Fruit fly (Drosophila melanogaster) whole organism, embryonic: ENCODE results near the gene CG12194.

Source experiments
- Ada2b ChIP-seq: fragments of 200-800 bp; sonication (Bioruptor generic); IDR thresholded peaks from 2 replicates; pipeline ENCODE4 v1.3.6; 2022; ENCODE audit warnings: missing biosample characterization, missing genetic modification characterization
- Asciz ChIP-seq: fragments of 200-800 bp; sonication (Bioruptor generic); optimal IDR thresholded peaks from 2 replicates; lab custom pipeline; 2017; ENCODE audit warnings: missing biosample characterization, mild to moderate bottlenecking, missing genetic modification characterization, missing genetic modification reagents
- CG11695 ChIP-seq: fragments of 200-800 bp; sonication (Bioruptor generic); IDR thresholded peaks from 3 replicates; pipeline ENCODE4 v1.3.6; 2022; ENCODE audit warnings: missing biosample characterization, missing genetic modification characterization
- CG1233 ChIP-seq: fragments of 200-800 bp; sonication (Bioruptor generic); optimal IDR thresholded peaks from 4 replicates; lab custom pipeline; 2018; ENCODE audit warnings: missing biosample characterization, mild to moderate bottlenecking, missing genetic modification characterization
- CG14050 ChIP-seq: fragments of 200-800 bp; sonication (Bioruptor generic); IDR thresholded peaks from 3 replicates; pipeline ENCODE4 v1.3.6; 2022; ENCODE audit warnings: missing biosample characterization, missing genetic modification characterization
- CG14965 ChIP-seq: fragments of 200-800 bp; sonication (Bioruptor generic); optimal IDR thresholded peaks from 2 replicates; lab custom pipeline; 2016; ENCODE audit warnings: missing biosample characterization, missing genetic modification characterization, borderline replicate concordance
- CG15011 ChIP-seq: fragments of 200-800 bp; sonication (Bioruptor generic); optimal IDR thresholded peaks from 3 replicates; lab custom pipeline; 2018; ENCODE audit warnings: missing biosample characterization, mild to moderate bottlenecking, missing genetic modification characterization
- CG15514 ChIP-seq: fragments of 200-800 bp; sonication (Bioruptor generic); optimal IDR thresholded peaks from 3 replicates; lab custom pipeline; 2017; ENCODE audit warnings: missing biosample characterization, missing genetic modification characterization, mild to moderate bottlenecking, moderate library complexity, missing genetic modification reagents
- CG17186 ChIP-seq: fragments of 200-800 bp; sonication (Bioruptor generic); optimal IDR thresholded peaks from 3 replicates; lab custom pipeline; 2017; ENCODE audit warnings: missing biosample characterization, missing genetic modification reagents, missing genetic modification characterization
- CG17829 ChIP-seq: fragments of 200-800 bp; optimal IDR thresholded peaks from 2 replicates; lab custom pipeline; 2019; ENCODE audit warnings: missing biosample characterization, mild to moderate bottlenecking, missing genetic modification characterization, moderate library complexity
- CG18262 ChIP-seq: fragments of 200-800 bp; optimal IDR thresholded peaks from 3 replicates; lab custom pipeline; 2019; ENCODE audit warnings: missing biosample characterization, mild to moderate bottlenecking, missing genetic modification characterization, moderate library complexity
- CG18764 ChIP-seq: fragments of 200-800 bp; sonication (Bioruptor generic); optimal IDR thresholded peaks from 3 replicates; lab custom pipeline; 2016; ENCODE audit warnings: missing biosample characterization, missing genetic modification characterization
- CG2116 ChIP-seq: fragments of 200-800 bp; sonication (Bioruptor generic); optimal IDR thresholded peaks from 3 replicates; lab custom pipeline; 2018; ENCODE audit warnings: missing biosample characterization, mild to moderate bottlenecking, missing genetic modification characterization
- CG2120 ChIP-seq: fragments of 200-800 bp; sonication (Bioruptor generic); optimal IDR thresholded peaks from 3 replicates; lab custom pipeline; 2016; ENCODE audit warnings: missing biosample characterization, missing genetic modification characterization
- CG3065 ChIP-seq: fragments of 200-800 bp; sonication (Bioruptor generic); optimal IDR thresholded peaks from 2 replicates; lab custom pipeline; 2016; ENCODE audit warnings: missing biosample characterization, missing genetic modification characterization
- CG3163 ChIP-seq: fragments of 200-800 bp; sonication (Bioruptor generic); optimal IDR thresholded peaks from 3 replicates; lab custom pipeline; 2016; ENCODE audit warnings: missing biosample characterization, missing genetic modification characterization
- CG32532 ChIP-seq: fragments of 200-800 bp; sonication (Bioruptor generic); IDR thresholded peaks from 2 replicates; pipeline ENCODE4 v1.3.6; 2022; ENCODE audit warnings: missing biosample characterization, missing genetic modification characterization
- CG32767 ChIP-seq: fragments of 200-800 bp; sonication (Bioruptor generic); IDR thresholded peaks from 2 replicates; pipeline ENCODE4 v1.3.6; 2022; ENCODE audit warnings: missing biosample characterization, missing genetic modification characterization
- CG4854 ChIP-seq: fragments of 200-800 bp; sonication (Bioruptor generic); optimal IDR thresholded peaks from 2 replicates; lab custom pipeline; 2016; ENCODE audit warnings: missing biosample characterization, missing genetic modification characterization, inconsistent platforms
- CG5180 ChIP-seq: fragments of 200-800 bp; sonication (Bioruptor generic); optimal IDR thresholded peaks from 3 replicates; lab custom pipeline; 2017; ENCODE audit warnings: missing biosample characterization, missing genetic modification characterization, mild to moderate bottlenecking, moderate library complexity, missing genetic modification reagents
- CG7372 ChIP-seq: fragments of 200-800 bp; sonication (Bioruptor generic); IDR thresholded peaks from 2 replicates; pipeline ENCODE4 v1.3.6; 2022; ENCODE audit warnings: missing biosample characterization, missing genetic modification characterization
- CG7745 ChIP-seq: fragments of 200-800 bp; sonication (Bioruptor generic); optimal IDR thresholded peaks from 2 replicates; lab custom pipeline; 2018; ENCODE audit warnings: missing biosample characterization, mild to moderate bottlenecking, missing genetic modification characterization, moderate library complexity
- CG7786 ChIP-seq: fragments of 200-800 bp; sonication (Bioruptor generic); optimal IDR thresholded peaks from 2 replicates; lab custom pipeline; 2016; ENCODE audit warnings: missing biosample characterization, missing genetic modification characterization
- CG8944 ChIP-seq: fragments of 200-800 bp; sonication (Bioruptor generic); optimal IDR thresholded peaks from 3 replicates; lab custom pipeline; 2016; ENCODE audit warnings: missing biosample characterization, missing genetic modification characterization
- CG9609 ChIP-seq: fragments of 200-800 bp; sonication (Bioruptor generic); optimal IDR thresholded peaks from 3 replicates; lab custom pipeline; 2016; ENCODE audit warnings: missing biosample characterization, missing genetic modification characterization
- CG9876 ChIP-seq: fragments of 200-800 bp; sonication (Bioruptor generic); optimal IDR thresholded peaks from 2 replicates; lab custom pipeline; 2016; ENCODE audit warnings: missing biosample characterization, missing genetic modification characterization
- CG9932 ChIP-seq: fragments of 200-800 bp; sonication (Bioruptor generic); IDR thresholded peaks from 2 replicates; pipeline ENCODE4 v1.3.6; 2022; ENCODE audit warnings: missing biosample characterization, missing genetic modification characterization
- Dbx ChIP-seq: fragments of 200-800 bp; sonication (Bioruptor generic); IDR thresholded peaks from 3 replicates; pipeline ENCODE4 v1.3.6; 2022; ENCODE audit warnings: missing biosample characterization, missing genetic modification characterization
- ERR ChIP-seq: fragments of 200-800 bp; sonication (Bioruptor generic); optimal IDR thresholded peaks from 2 replicates; lab custom pipeline; 2016; ENCODE audit warnings: missing biosample characterization, missing genetic modification characterization
- HLH3B ChIP-seq: fragments of 200-800 bp; sonication (Bioruptor generic); IDR thresholded peaks from 2 replicates; pipeline ENCODE4 v1.3.6; 2022; ENCODE audit warnings: missing biosample characterization, missing genetic modification characterization
- HmgZ ChIP-seq: fragments of 200-800 bp; sonication (Bioruptor generic); optimal IDR thresholded peaks from 2 replicates; lab custom pipeline; 2018; ENCODE audit warnings: missing biosample characterization, mild to moderate bottlenecking, missing genetic modification characterization
- Taf1 ChIP-seq: fragments of 200-800 bp; sonication (Bioruptor generic); IDR thresholded peaks from 2 replicates; pipeline ENCODE4 v1.3.6; 2022; ENCODE audit warnings: missing biosample characterization, missing genetic modification characterization
- ato ChIP-seq: fragments of 200-800 bp; sonication (Bioruptor generic); IDR thresholded peaks from 2 replicates; pipeline ENCODE4 v1.3.6; 2022; ENCODE audit warnings: missing biosample characterization, missing genetic modification characterization; ENCODE audit not compliant: partially characterized antibody
- bcd ChIP-seq: fragments of 200-800 bp; sonication (Bioruptor generic); optimal IDR thresholded peaks from 2 replicates; lab custom pipeline; 2017; ENCODE audit warnings: missing biosample characterization, mild to moderate bottlenecking, missing genetic modification characterization
- crc ChIP-seq: fragments of 200-800 bp; sonication (Bioruptor generic); optimal IDR thresholded peaks from 2 replicates; lab custom pipeline; 2016; ENCODE audit warnings: missing biosample characterization, missing genetic modification characterization
- ems ChIP-seq: fragments of 200-800 bp; sonication (Bioruptor generic); optimal IDR thresholded peaks from 3 replicates; lab custom pipeline; 2016; ENCODE audit warnings: missing biosample characterization, missing genetic modification characterization
- esg ChIP-seq: fragments of 200-800 bp; sonication (Bioruptor generic); conservative IDR thresholded peaks from 2 replicates; pipeline ENCODE4 v1.3.6; 2022; ENCODE audit warnings: missing biosample characterization, missing genetic modification characterization
- hb ChIP-seq: fragments of 200-800 bp; sonication (Bioruptor generic); IDR thresholded peaks from 3 replicates; pipeline ENCODE4 v1.3.6; 2022; ENCODE audit warnings: missing biosample characterization, missing genetic modification characterization; ENCODE audit not compliant: partially characterized antibody
- ind ChIP-seq: fragments of 200-800 bp; sonication (Bioruptor generic); optimal IDR thresholded peaks from 3 replicates; lab custom pipeline; 2016; ENCODE audit warnings: missing biosample characterization, missing genetic modification characterization
- klu ChIP-seq: fragments of 200-800 bp; sonication (Bioruptor generic); IDR thresholded peaks from 2 replicates; pipeline ENCODE4 v1.3.6; 2022; ENCODE audit warnings: missing biosample characterization, missing genetic modification characterization
- kni ChIP-seq: fragments of 200-800 bp; sonication (Bioruptor generic); optimal IDR thresholded peaks from 3 replicates; lab custom pipeline; 2017; ENCODE audit warnings: mild to moderate bottlenecking, missing biosample characterization, missing genetic modification reagents, missing genetic modification characterization
- lab ChIP-seq: fragments of 200-800 bp; sonication (Bioruptor generic); optimal IDR thresholded peaks from 3 replicates; lab custom pipeline; 2017; ENCODE audit warnings: missing biosample characterization, missing genetic modification characterization, mild to moderate bottlenecking, moderate library complexity, missing genetic modification reagents
- lilli ChIP-seq: fragments of 200-800 bp; sonication (Bioruptor generic); optimal IDR thresholded peaks from 3 replicates; lab custom pipeline; 2016; ENCODE audit warnings: missing biosample characterization, missing genetic modification characterization
- sc ChIP-seq, 3 experiments: fragments of >200 bp in 2 of 3; fragments of 200-800 bp in 1 of 3; sonication (Bioruptor generic) in 1 of 3; optimal IDR thresholded peaks; 2 replicates in 2 of 3; 3 replicates in 1 of 3; lab custom pipeline; 2017; ENCODE audit warnings: mild to moderate bottlenecking in 1 of 3, missing biosample characterization in 1 of 3, missing genetic modification characterization in 1 of 3, missing genetic modification reagents in 1 of 3
- sd ChIP-seq: fragments of 200-800 bp; sonication (Bioruptor generic); optimal IDR thresholded peaks from 3 replicates; lab custom pipeline; 2018; ENCODE audit warnings: missing biosample characterization, mild to moderate bottlenecking, missing genetic modification characterization, moderate library complexity
- sna ChIP-seq: fragments of 200-800 bp; sonication (Bioruptor generic); IDR thresholded peaks from 2 replicates; pipeline ENCODE4 v1.3.6; 2022; ENCODE audit warnings: missing biosample characterization, missing genetic modification characterization; ENCODE audit not compliant: partially characterized antibody
- stc ChIP-seq: fragments of 200-800 bp; sonication (Bioruptor generic); IDR thresholded peaks from 2 replicates; pipeline ENCODE4 v1.3.6; 2022; ENCODE audit warnings: missing biosample characterization, missing genetic modification characterization
- tio ChIP-seq: fragments of 200-800 bp; sonication (Bioruptor generic); optimal IDR thresholded peaks from 2 replicates; lab custom pipeline; 2017; ENCODE audit warnings: missing biosample characterization, missing genetic modification characterization, inconsistent platforms
- unc-4 ChIP-seq: fragments of 200-800 bp; sonication (Bioruptor generic); IDR thresholded peaks from 2 replicates; pipeline ENCODE4 v1.3.6; 2022; ENCODE audit warnings: missing biosample characterization, missing genetic modification characterization; ENCODE audit not compliant: partially characterized antibody
- usp ChIP-seq: fragments of >200 bp; optimal IDR thresholded peaks from 2 replicates; lab custom pipeline; 2017; ENCODE audit warnings: missing biosample characterization, missing genetic modification characterization
- vnd ChIP-seq: fragments of 200-800 bp; sonication (Bioruptor generic); IDR thresholded peaks from 3 replicates; pipeline ENCODE4 v1.3.6; 2022; ENCODE audit warnings: missing biosample characterization, missing genetic modification characterization; ENCODE audit not compliant: partially characterized antibody

CG12194 gene

dm6 chr2L:4883023-4883392 is 44.9 kb downstream of the CG12194 start, which contains the start of the genes Cf2 and CG3008 (continued):
- no peak for TF ChIP-seq Taf1 (GFP tag; lab: Robert Waterston, UW)
- no peak for TF ChIP-seq CG15011 (GFP tag; lab: Kevin White, UChicago)
- peak; percentile 87 for TF ChIP-seq CG2116 (GFP tag; lab: Kevin White, UChicago)
- no peak for TF ChIP-seq Ada2b (GFP tag; lab: Robert Waterston, UW)
- TF ChIP-seq CG9609 (GFP tag; lab: Kevin White, UChicago): no peak
- no peak for TF ChIP-seq CG17186 (GFP tag; lab: Kevin White, UChicago)
- no peak for TF ChIP-seq CG9932 (GFP tag; lab: Robert Waterston, UW)
- TF ChIP-seq Dbx (GFP tag; lab: Robert Waterston, UW): no peak
- TF ChIP-seq ato: peak; percentile 60
- TF ChIP-seq bcd (GFP tag; lab: Kevin White, UChicago): no peak
- no peak for TF ChIP-seq CG7786
- peak; percentile 12 for TF ChIP-seq ems (GFP tag; lab: Kevin White, UChicago)
- TF ChIP-seq CG7745: no peak
- TF ChIP-seq crc (GFP tag; lab: Kevin White, UChicago): no peak
- TF ChIP-seq CG32767 (GFP tag; lab: Robert Waterston, UW): no peak
- TF ChIP-seq CG7372 (GFP tag; lab: Robert Waterston, UW): no peak
- TF ChIP-seq vnd: peak; percentile 82
- TF ChIP-seq ind (GFP tag; lab: Kevin White, UChicago): no peak
- TF ChIP-seq lab (GFP tag; lab: Kevin White, UChicago): no peak
- TF ChIP-seq sd (tag; lab: Kevin White, UChicago): no peak
- TF ChIP-seq CG14965 (GFP tag; lab: Kevin White, UChicago): no peak
- no peak for TF ChIP-seq CG14050 (GFP tag; lab: Robert Waterston, UW)
- no peak for TF ChIP-seq klu
- TF ChIP-seq tio (GFP tag; lab: Kevin White, UChicago): no peak
- no peak for TF ChIP-seq CG3065 (GFP tag; lab: Kevin White, UChicago)
- TF ChIP-seq CG15514 (GFP tag; lab: Kevin White, UChicago): no peak
- TF ChIP-seq HLH3B: no peak
- no peak for TF ChIP-seq CG18764 (GFP tag; lab: Kevin White, UChicago)
- no peak for TF ChIP-seq CG32532
- TF ChIP-seq CG2120 (GFP tag; lab: Kevin White, UChicago): peak; percentile 1
- no peak for TF ChIP-seq Asciz (GFP tag; lab: Kevin White, UChicago)
- no peak for TF ChIP-seq stc (GFP tag; lab: Robert Waterston, UW)
- TF ChIP-seq CG1233: no peak
- no peak for TF ChIP-seq CG8944
- TF ChIP-seq CG3163 (GFP tag; lab: Kevin White, UChicago): no peak
- peak; percentile 21 for TF ChIP-seq CG17829 (tag; lab: Kevin White, UChicago)
- TF ChIP-seq CG4854 (GFP tag; lab: Kevin White, UChicago): no peak
- no peak for TF ChIP-seq sc (optimal IDR thresholded peaks at IDR 0.05; lab: Kevin White, UChicago)
- no peak for TF ChIP-seq sc (GFP tag; optimal IDR thresholded peaks at IDR 0.05; lab: Kevin White, UChicago)
- peak; percentile 12 for TF ChIP-seq CG18262 (tag; lab: Kevin White, UChicago)
- no peak for TF ChIP-seq CG9876
- TF ChIP-seq usp (GFP tag; lab: Kevin White, UChicago): no peak
- no peak for TF ChIP-seq kni (GFP tag; lab: Kevin White, UChicago)
- TF ChIP-seq lilli (GFP tag; lab: Kevin White, UChicago): peak; percentile 9
- no peak for TF ChIP-seq ERR
- TF ChIP-seq hb (GFP tag; lab: Robert Waterston, UW): peak; percentile 88
- no peak for TF ChIP-seq CG5180
- no peak for TF ChIP-seq CG11695 (GFP tag; lab: Robert Waterston, UW)
- no peak for TF ChIP-seq esg (GFP tag; lab: Robert Waterston, UW)
- peak; percentile 88 for TF ChIP-seq unc-4 (GFP tag; lab: Robert Waterston, UW)
- no peak for TF ChIP-seq HmgZ (tag; lab: Kevin White, UChicago)
- peak; percentile 71; the same call in 1 of the 2 replicates for TF ChIP-seq sna (GFP tag; lab: Robert Waterston, UW)
